Fruit fly (Drosophila melanogaster) whole organism, embryonic: ENCODE measurements around the gene CG11674.

Experiments
- Ada2b ChIP-seq: fragments of 200-800 bp; sonication (Bioruptor generic); IDR thresholded peaks from 2 replicates; pipeline ENCODE4 v1.3.6; 2022; ENCODE audit warnings: missing biosample characterization, missing genetic modification characterization
- B-H1 ChIP-seq: fragments of 200-800 bp; sonication (Bioruptor generic); IDR thresholded peaks from 3 replicates; pipeline ENCODE4 v1.3.6; 2022; ENCODE audit warnings: missing biosample characterization, missing genetic modification characterization
- BEAF-32 ChIP-seq: fragments of 200-800 bp; sonication (Bioruptor generic); optimal IDR thresholded peaks from 3 replicates; lab custom pipeline; 2017; ENCODE audit warnings: missing biosample characterization, missing genetic modification characterization, mild to moderate bottlenecking, moderate library complexity, missing genetic modification reagents
- CG10209 ChIP-seq: fragments of 200-800 bp; sonication (Bioruptor generic); optimal IDR thresholded peaks from 3 replicates; lab custom pipeline; 2017; ENCODE audit warnings: missing biosample characterization, mild to moderate bottlenecking, missing genetic modification characterization, missing genetic modification reagents
- CG1233 ChIP-seq: fragments of 200-800 bp; sonication (Bioruptor generic); optimal IDR thresholded peaks from 4 replicates; lab custom pipeline; 2018; ENCODE audit warnings: missing biosample characterization, mild to moderate bottlenecking, missing genetic modification characterization
- CG17359 ChIP-seq: fragments of 200-800 bp; sonication (Bioruptor generic); optimal IDR thresholded peaks from 3 replicates; lab custom pipeline; 2018; ENCODE audit warnings: missing biosample characterization, mild to moderate bottlenecking, missing genetic modification characterization, moderate library complexity
- CG2120 ChIP-seq: fragments of 200-800 bp; sonication (Bioruptor generic); optimal IDR thresholded peaks from 3 replicates; lab custom pipeline; 2016; ENCODE audit warnings: missing biosample characterization, missing genetic modification characterization
- CG31388 ChIP-seq: fragments of 200-800 bp; sonication (Bioruptor generic); optimal IDR thresholded peaks from 2 replicates; lab custom pipeline; 2016; ENCODE audit warnings: missing biosample characterization, missing genetic modification characterization
- CG31441 ChIP-seq: fragments of 200-800 bp; sonication (Bioruptor generic); IDR thresholded peaks from 2 replicates; pipeline ENCODE4 v1.3.6; 2022; ENCODE audit warnings: missing biosample characterization, missing genetic modification characterization
- CG42726 ChIP-seq: fragments of 200-800 bp; sonication (Bioruptor generic); IDR thresholded peaks from 2 replicates; pipeline ENCODE4 v1.3.6; 2022; ENCODE audit warnings: missing biosample characterization, missing genetic modification characterization; ENCODE audit not compliant: partially characterized antibody
- CG5953 ChIP-seq: fragments of 200-800 bp; sonication (Bioruptor generic); IDR thresholded peaks from 2 replicates; pipeline ENCODE4 v1.3.6; 2022; ENCODE audit warnings: missing biosample characterization, missing genetic modification characterization
- CG6175 ChIP-seq: fragments of 200-800 bp; sonication (Bioruptor generic); IDR thresholded peaks from 3 replicates; pipeline ENCODE4 v1.3.6; 2022; ENCODE audit warnings: missing biosample characterization, missing genetic modification characterization
- CG7786 ChIP-seq: fragments of 200-800 bp; sonication (Bioruptor generic); optimal IDR thresholded peaks from 2 replicates; lab custom pipeline; 2016; ENCODE audit warnings: missing biosample characterization, missing genetic modification characterization
- CG7963 ChIP-seq: fragments of 200-800 bp; sonication (Bioruptor generic); IDR thresholded peaks from 3 replicates; pipeline ENCODE4 v1.3.6; 2022; ENCODE audit warnings: missing biosample characterization, missing genetic modification characterization; ENCODE audit not compliant: partially characterized antibody
- CG8478 ChIP-seq: fragments of >200 bp; optimal IDR thresholded peaks from 2 replicates; lab custom pipeline; 2018
- CG9437 ChIP-seq: fragments of 200-800 bp; sonication (Bioruptor generic); optimal IDR thresholded peaks from 2 replicates; lab custom pipeline; 2018; ENCODE audit warnings: missing biosample characterization, mild to moderate bottlenecking, missing genetic modification characterization
- Dref ChIP-seq: fragments of 200-800 bp; sonication (Bioruptor generic); IDR thresholded peaks from 2 replicates; pipeline ENCODE4 v1.3.6; 2022; ENCODE audit warnings: missing biosample characterization, missing genetic modification characterization
- H15 ChIP-seq: fragments of 200-800 bp; sonication (Bioruptor generic); IDR thresholded peaks from 3 replicates; pipeline ENCODE4 v1.3.6; 2022; ENCODE audit warnings: missing biosample characterization, missing genetic modification characterization
- Hr3 ChIP-seq: fragments of 200-800 bp; sonication (Bioruptor generic); optimal IDR thresholded peaks from 3 replicates; lab custom pipeline; 2016; ENCODE audit warnings: missing biosample characterization, missing genetic modification characterization
- MBD-R2 ChIP-seq: fragments of 200-800 bp; sonication (Bioruptor generic); IDR thresholded peaks from 2 replicates; pipeline ENCODE4 v1.3.6; 2022; ENCODE audit warnings: missing biosample characterization, missing genetic modification characterization
- Mrtf ChIP-seq: fragments of 200-800 bp; sonication (Bioruptor generic); IDR thresholded peaks from 3 replicates; pipeline ENCODE4 v1.3.6; 2022; ENCODE audit warnings: missing biosample characterization, missing genetic modification characterization
- Rfx ChIP-seq: fragments of 200-800 bp; sonication (Bioruptor generic); IDR thresholded peaks from 2 replicates; pipeline ENCODE4 v1.3.6; 2022; ENCODE audit warnings: missing biosample characterization, missing genetic modification characterization
- Trl ChIP-seq, 3 experiments: fragments of >200 bp in 2 of 3; fragments of 200-800 bp in 1 of 3; sonication (Bioruptor generic) in 1 of 3; optimal IDR thresholded peaks; 2 replicates in 1 of 3; 3 replicates in 2 of 3; lab custom pipeline; 2016 to 2017; ENCODE audit warnings: missing biosample characterization in 1 of 3, missing genetic modification characterization in 1 of 3
- ac ChIP-seq: fragments of 200-800 bp; sonication (Bioruptor generic); optimal IDR thresholded peaks from 3 replicates; lab custom pipeline; 2017; ENCODE audit warnings: missing biosample characterization, mild to moderate bottlenecking, missing genetic modification characterization
- bigmax ChIP-seq: fragments of 200-800 bp; sonication (Bioruptor generic); optimal IDR thresholded peaks from 2 replicates; lab custom pipeline; 2018; ENCODE audit warnings: missing biosample characterization, mild to moderate bottlenecking, missing genetic modification characterization
- cato ChIP-seq: fragments of 200-800 bp; sonication (Bioruptor generic); optimal IDR thresholded peaks from 2 replicates; lab custom pipeline; 2016; ENCODE audit warnings: missing biosample characterization, missing genetic modification characterization, borderline replicate concordance
- croc ChIP-seq: fragments of 200-800 bp; sonication (Bioruptor generic); conservative IDR thresholded peaks from 3 replicates; pipeline ENCODE4 v1.3.6; 2022; ENCODE audit warnings: missing biosample characterization, missing genetic modification characterization
- crol ChIP-seq: fragments of 200-800 bp; sonication (Bioruptor generic); IDR thresholded peaks from 2 replicates; pipeline ENCODE4 v1.3.6; 2022; ENCODE audit warnings: missing biosample characterization, missing genetic modification characterization
- dan ChIP-seq: fragments of 200-800 bp; sonication (Bioruptor generic); IDR thresholded peaks from 2 replicates; pipeline ENCODE4 v1.3.6; 2022; ENCODE audit warnings: missing biosample characterization, missing genetic modification characterization
- danr ChIP-seq: fragments of 200-800 bp; sonication (Bioruptor generic); IDR thresholded peaks from 2 replicates; pipeline ENCODE4 v1.3.6; 2022; ENCODE audit warnings: missing biosample characterization, missing genetic modification characterization
- dati ChIP-seq: fragments of 200-800 bp; sonication (Bioruptor generic); IDR thresholded peaks from 2 replicates; pipeline ENCODE4 v1.3.6; 2022; ENCODE audit warnings: missing biosample characterization, missing genetic modification characterization
- esg ChIP-seq: fragments of 200-800 bp; sonication (Bioruptor generic); conservative IDR thresholded peaks from 2 replicates; pipeline ENCODE4 v1.3.6; 2022; ENCODE audit warnings: missing biosample characterization, missing genetic modification characterization
- fru ChIP-seq: fragments of >200 bp; optimal IDR thresholded peaks from 2 replicates; lab custom pipeline; 2017
- gce ChIP-seq: fragments of 200-800 bp; sonication (Bioruptor generic); IDR thresholded peaks from 3 replicates; pipeline ENCODE4 v1.3.6; 2022; ENCODE audit warnings: missing biosample characterization, missing genetic modification characterization
- luna ChIP-seq: fragments of 200-800 bp; sonication (Bioruptor generic); optimal IDR thresholded peaks from 2 replicates; lab custom pipeline; 2016; ENCODE audit warnings: missing biosample characterization, missing genetic modification characterization
- nmo ChIP-seq: fragments of 200-800 bp; sonication (Bioruptor generic); optimal IDR thresholded peaks from 2 replicates; lab custom pipeline; 2018; ENCODE audit warnings: missing biosample characterization, mild to moderate bottlenecking, missing genetic modification characterization, moderate library complexity
- onecut ChIP-seq: fragments of 200-800 bp; sonication (Bioruptor generic); IDR thresholded peaks from 2 replicates; pipeline ENCODE4 v1.3.6; 2022; ENCODE audit warnings: missing biosample characterization, missing genetic modification characterization
- pum ChIP-seq: fragments of 200-800 bp; sonication (Bioruptor generic); optimal IDR thresholded peaks from 2 replicates; lab custom pipeline; 2016; ENCODE audit warnings: missing biosample characterization, missing genetic modification characterization
- ranshi ChIP-seq: fragments of 200-800 bp; sonication (Bioruptor generic); IDR thresholded peaks from 2 replicates; pipeline ENCODE4 v1.3.6; 2022; ENCODE audit warnings: missing biosample characterization, missing genetic modification characterization
- salm ChIP-seq: fragments of 200-800 bp; sonication (Bioruptor generic); optimal IDR thresholded peaks from 2 replicates; lab custom pipeline; 2018; ENCODE audit warnings: missing biosample characterization, mild to moderate bottlenecking, missing genetic modification characterization
- sc ChIP-seq, 3 experiments: fragments of >200 bp in 2 of 3; fragments of 200-800 bp in 1 of 3; sonication (Bioruptor generic) in 1 of 3; optimal IDR thresholded peaks; 2 replicates in 2 of 3; 3 replicates in 1 of 3; lab custom pipeline; 2017; ENCODE audit warnings: mild to moderate bottlenecking in 1 of 3, missing biosample characterization in 1 of 3, missing genetic modification characterization in 1 of 3, missing genetic modification reagents in 1 of 3
- sd ChIP-seq: fragments of 200-800 bp; sonication (Bioruptor generic); optimal IDR thresholded peaks from 3 replicates; lab custom pipeline; 2018; ENCODE audit warnings: missing biosample characterization, mild to moderate bottlenecking, missing genetic modification characterization, moderate library complexity
- sima ChIP-seq: fragments of 200-800 bp; sonication (Bioruptor generic); optimal IDR thresholded peaks from 2 replicates; lab custom pipeline; 2016; ENCODE audit warnings: missing biosample characterization, missing genetic modification characterization
- sob ChIP-seq: fragments of 200-800 bp; sonication (Bioruptor generic); IDR thresholded peaks from 2 replicates; pipeline ENCODE4 v1.3.6; 2022; ENCODE audit warnings: missing biosample characterization, missing genetic modification characterization
- ssp ChIP-seq: fragments of 200-800 bp; sonication (Bioruptor generic); IDR thresholded peaks from 2 replicates; pipeline ENCODE4 v1.3.6; 2022; ENCODE audit warnings: missing biosample characterization, missing genetic modification characterization
- sug ChIP-seq: fragments of 200-800 bp; optimal IDR thresholded peaks from 2 replicates; lab custom pipeline; 2019; ENCODE audit warnings: missing biosample characterization, mild to moderate bottlenecking, missing genetic modification characterization, moderate library complexity
- unpg ChIP-seq: fragments of 200-800 bp; sonication (Bioruptor generic); optimal IDR thresholded peaks from 3 replicates; lab custom pipeline; 2018; ENCODE audit warnings: missing biosample characterization, mild to moderate bottlenecking, missing genetic modification characterization, moderate library complexity
- zfh2 ChIP-seq: fragments of 200-800 bp; sonication (Bioruptor generic); optimal IDR thresholded peaks from 2 replicates; lab custom pipeline; 2016; ENCODE audit warnings: missing biosample characterization, missing genetic modification characterization

The CG11674 gene

dm6 chrX:14209209-14209781 is 16.4 kb downstream of the CG11674 start (continued):
- no peak for TF ChIP-seq Hr3
- no peak for TF ChIP-seq Dref (GFP tag; lab: Robert Waterston, UW)
- no peak for TF ChIP-seq CG7963 (GFP tag; lab: Robert Waterston, UW)
- no peak for TF ChIP-seq Rfx
- TF ChIP-seq sd (tag; lab: Kevin White, UChicago) = peak; percentile 69
- no peak for TF ChIP-seq fru (lab: Kevin White, UChicago)
- TF ChIP-seq sob (GFP tag; lab: Robert Waterston, UW) = no peak
- no peak for TF ChIP-seq esg (GFP tag; lab: Robert Waterston, UW)
- TF ChIP-seq zfh2 = no peak
- no peak for TF ChIP-seq cato

dm6 chrX:14208426-14209208 is 17.1 kb downstream of the CG11674 start:
- TF ChIP-seq sug (tag; lab: Kevin White, UChicago) (no peak), Ada2b (GFP tag; lab: Robert Waterston, UW) (peak; percentile 47), CG10209 (GFP tag; lab: Kevin White, UChicago) (peak; percentile 38), crol (GFP tag; lab: Robert Waterston, UW) (no peak), luna (GFP tag; lab: Kevin White, UChicago) (no peak), Trl (optimal IDR thresholded peaks at IDR 0.05; lab: Kevin White, UChicago) (peak; percentile 16 to 22), Trl (GFP tag; optimal IDR thresholded peaks at IDR 0.05; lab: Kevin White, UChicago) (peak; percentile 20), ssp (GFP tag; lab: Robert Waterston, UW) (0 out of 2 replicates have a peak, but pooled peaks have one; percentile 17), CG6175 (GFP tag; lab: Robert Waterston, UW) (0 out of 3 replicates have a peak, but pooled peaks have one; percentile 26), BEAF-32 (GFP tag; lab: Kevin White, UChicago) (no peak), dati (GFP tag; lab: Robert Waterston, UW) (no peak), CG8478 (lab: Kevin White, UChicago) (no peak), croc (GFP tag; lab: Robert Waterston, UW) (no peak), Mrtf (GFP tag; lab: Robert Waterston, UW) (peak; percentile 64; the same call in 1 of the 3 replicates), ac (GFP tag; lab: Kevin White, UChicago) (peak; percentile 22), unpg (GFP tag; lab: Kevin White, UChicago) (peak; percentile 73), CG42726 (GFP tag; lab: Robert Waterston, UW) (no peak), CG9437 (GFP tag; lab: Kevin White, UChicago) (peak; percentile 55), H15 (GFP tag; lab: Robert Waterston, UW) (peak; percentile 41; the same call in 1 of the 3 replicates), gce (GFP tag; lab: Robert Waterston, UW) (peak; percentile 73; the same call in 1 of the 3 replicates), MBD-R2 (0 out of 2 replicates have a peak, but pooled peaks have one; percentile 22), bigmax (no peak), CG2120 (GFP tag; lab: Kevin White, UChicago) (peak; percentile 29), CG31388 (no peak), CG31441 (GFP tag; lab: Robert Waterston, UW) (peak; percentile 76), salm (tag; lab: Kevin White, UChicago) (peak; percentile 48), sc (optimal IDR thresholded peaks at IDR 0.05; lab: Kevin White, UChicago) (no peak), sc (GFP tag; optimal IDR thresholded peaks at IDR 0.05; lab: Kevin White, UChicago) (peak; percentile 42), Dref (GFP tag; lab: Robert Waterston, UW) (no peak), B-H1 (GFP tag; lab: Robert Waterston, UW) (peak; percentile 34; the same call in 1 of the 3 replicates), CG5953 (GFP tag; lab: Robert Waterston, UW) (peak; percentile 43; the same call in 1 of the 2 replicates), sima (GFP tag; lab: Kevin White, UChicago) (no peak), CG17359 (tag; lab: Kevin White, UChicago) (peak; percentile 82), danr (GFP tag; lab: Robert Waterston, UW) (no peak), ranshi (GFP tag; lab: Robert Waterston, UW) (peak; percentile 54), onecut (GFP tag; lab: Robert Waterston, UW) (peak; percentile 74), CG7786 (GFP tag; lab: Kevin White, UChicago) (no peak), dan (GFP tag; lab: Robert Waterston, UW) (no peak), pum (GFP tag; lab: Kevin White, UChicago) (peak; percentile 46), CG1233 (GFP tag; lab: Kevin White, UChicago) (peak; percentile 63), nmo (GFP tag; lab: Kevin White, UChicago) (peak; percentile 61)
